Worm (Caenorhabditis elegans) whole organism, L4 larva: ENCODE results near the gene ssu-2.

Experiments used
- T20F7.1 ChIP-seq: fragments of 200-800 bp; sonication (Bioruptor generic); optimal IDR thresholded peaks from 2 replicates; lab custom pipeline; 2018; ENCODE audit warnings: mild to moderate bottlenecking, missing genetic modification characterization, missing compliant biosample characterization
- Y105C5A.15 ChIP-seq: fragments of 200-800 bp; sonication (Bioruptor generic); IDR thresholded peaks from 2 replicates; pipeline ENCODE4 v1.3.6; 2022; ENCODE audit warnings: missing genetic modification characterization, missing compliant biosample characterization
- aha-1 ChIP-seq: fragments of 150-350 bp; peaks from one replicate; lab custom pipeline; 2014; ENCODE audit warnings: missing biosample characterization, missing genetic modification characterization
- attf-4 ChIP-seq: sonication (generic microtip); optimal IDR thresholded peaks from 3 replicates; lab custom pipeline; 2017; ENCODE audit warnings: missing biosample characterization, missing genetic modification characterization
- ceh-32 ChIP-seq: sonication (generic microtip); optimal IDR thresholded peaks from 2 replicates; lab custom pipeline; 2016; ENCODE audit warnings: mild to moderate bottlenecking, missing genetic modification characterization, missing compliant biosample characterization; ENCODE audit not compliant: poor library complexity
- cey-2 ChIP-seq: sonication (generic microtip); optimal IDR thresholded peaks from 3 replicates; lab custom pipeline; 2017; ENCODE audit warnings: missing genetic modification characterization, mild to moderate bottlenecking, missing compliant biosample characterization, antibody characterized with exemption, borderline replicate concordance; ENCODE audit not compliant: insufficient read depth
- dve-1 ChIP-seq: sonication (generic microtip); optimal IDR thresholded peaks from 2 replicates; lab custom pipeline; 2017; ENCODE audit warnings: antibody characterized with exemption, mild to moderate bottlenecking, missing genetic modification characterization, missing compliant biosample characterization; ENCODE audit not compliant: insufficient read depth
- fkh-10 ChIP-seq: fragments of 150-350 bp; optimal IDR thresholded peaks from 2 replicates; lab custom pipeline; 2014; ENCODE audit warnings: missing biosample characterization, missing genetic modification reagents, missing genetic modification characterization
- fos-1 ChIP-seq: fragments of 150-350 bp; optimal IDR thresholded peaks from 2 replicates; lab custom pipeline; 2014; ENCODE audit warnings: missing biosample characterization, missing genetic modification characterization
- hif-1 ChIP-seq, 2 experiments: sonication (generic microtip); optimal IDR thresholded peaks; 2 replicates each; lab custom pipeline; 2016 to 2017; ENCODE audit warnings: missing compliant biosample characterization in 2 of 2, missing genetic modification characterization in 2 of 2, missing genetic modification reagents in 2 of 2, missing genotype in 2 of 2, mild to moderate bottlenecking in 1 of 2
- hlh-30 ChIP-seq: sonication (generic microtip); optimal IDR thresholded peaks from 2 replicates; lab custom pipeline; 2017; ENCODE audit warnings: antibody characterized with exemption, mild to moderate bottlenecking, missing genetic modification characterization, missing compliant biosample characterization; ENCODE audit not compliant: insufficient read depth
- lin-29 ChIP-seq: fragments of 200-800 bp; sonication (Bioruptor generic); IDR thresholded peaks from 2 replicates; pipeline ENCODE4 v1.3.6; 2022; ENCODE audit warnings: missing genetic modification reagents, missing genetic modification characterization, missing compliant biosample characterization
- mep-1 ChIP-seq: fragments of 150-350 bp; sonication (generic microtip); optimal IDR thresholded peaks from 3 replicates; lab custom pipeline; 2014; ENCODE audit warnings: missing biosample characterization, missing genetic modification characterization
- mxl-2 ChIP-seq: fragments of 200-800 bp; sonication (Bioruptor generic); conservative IDR thresholded peaks from 2 replicates; pipeline ENCODE4 v1.3.6; 2022; ENCODE audit warnings: missing genetic modification reagents, missing genetic modification characterization, missing compliant biosample characterization
- nhr-10 ChIP-seq: fragments of 150-350 bp; optimal IDR thresholded peaks from 2 replicates; lab custom pipeline; 2014; ENCODE audit warnings: missing biosample characterization, missing genetic modification characterization
- nhr-25 ChIP-seq: sonication (generic microtip); optimal IDR thresholded peaks from 2 replicates; lab custom pipeline; 2017; ENCODE audit warnings: missing genetic modification characterization, mild to moderate bottlenecking, missing compliant biosample characterization, antibody characterized with exemption, moderate library complexity, borderline replicate concordance; ENCODE audit not compliant: insufficient read depth
- nhr-28 ChIP-seq: fragments of 150-350 bp; optimal IDR thresholded peaks from 2 replicates; lab custom pipeline; 2014; ENCODE audit warnings: missing biosample characterization, missing genetic modification characterization
- nhr-48 ChIP-seq: sonication (generic microtip); optimal IDR thresholded peaks from 2 replicates; lab custom pipeline; 2016; ENCODE audit warnings: mild to moderate bottlenecking, missing genetic modification characterization, missing compliant biosample characterization
- nhr-6 ChIP-seq: fragments of 150-350 bp; optimal IDR thresholded peaks from 2 replicates; lab custom pipeline; 2014; ENCODE audit warnings: missing biosample characterization, missing genetic modification characterization
- pha-4 ChIP-seq, 2 experiments: fragments of 150-350 bp in 1 of 2; fragments of 200-800 bp in 1 of 2; sonication (Bioruptor generic) in 1 of 2; IDR thresholded peaks in 1 of 2; optimal IDR thresholded peaks in 1 of 2; 2 replicates each; pipeline versions ENCODE4 v1.3.6 to Lab custom; 2014 to 2022; ENCODE audit warnings: missing genetic modification characterization in 2 of 2, missing genetic modification reagents in 2 of 2, missing biosample characterization in 1 of 2, missing compliant biosample characterization in 1 of 2
- php-3 ChIP-seq: fragments of 200-800 bp; sonication (Bioruptor generic); IDR thresholded peaks from 2 replicates; pipeline ENCODE4 v1.3.6; 2022; ENCODE audit warnings: missing genetic modification reagents, missing genetic modification characterization, missing compliant biosample characterization
- snpc-1.2 ChIP-seq: fragments of 200-800 bp; sonication (Bioruptor generic); IDR thresholded peaks from 2 replicates; pipeline ENCODE4 v1.3.6; 2022; ENCODE audit warnings: missing genetic modification reagents, missing genetic modification characterization, missing compliant biosample characterization
- unc-62 ChIP-seq, 3 experiments: fragments of 150-350 bp in 1 of 3; sonication (generic microtip); optimal IDR thresholded peaks in 2 of 3; peaks in 1 of 3; 1 replicate in 1 of 3; 2 replicates in 2 of 3; lab custom pipeline; 2014 to 2017; ENCODE audit warnings: missing biosample characterization in 3 of 3, missing genetic modification characterization in 3 of 3, missing genetic modification reagents in 3 of 3, missing genotype in 1 of 3
- zag-1 ChIP-seq: fragments of 150-350 bp; optimal IDR thresholded peaks from 2 replicates; lab custom pipeline; 2014; ENCODE audit warnings: missing biosample characterization, missing genetic modification characterization
- ztf-11 ChIP-seq: fragments of 150-350 bp; optimal IDR thresholded peaks from 2 replicates; lab custom pipeline; 2014; ENCODE audit warnings: missing biosample characterization, missing genetic modification characterization

Gene ssu-2

DNA sequence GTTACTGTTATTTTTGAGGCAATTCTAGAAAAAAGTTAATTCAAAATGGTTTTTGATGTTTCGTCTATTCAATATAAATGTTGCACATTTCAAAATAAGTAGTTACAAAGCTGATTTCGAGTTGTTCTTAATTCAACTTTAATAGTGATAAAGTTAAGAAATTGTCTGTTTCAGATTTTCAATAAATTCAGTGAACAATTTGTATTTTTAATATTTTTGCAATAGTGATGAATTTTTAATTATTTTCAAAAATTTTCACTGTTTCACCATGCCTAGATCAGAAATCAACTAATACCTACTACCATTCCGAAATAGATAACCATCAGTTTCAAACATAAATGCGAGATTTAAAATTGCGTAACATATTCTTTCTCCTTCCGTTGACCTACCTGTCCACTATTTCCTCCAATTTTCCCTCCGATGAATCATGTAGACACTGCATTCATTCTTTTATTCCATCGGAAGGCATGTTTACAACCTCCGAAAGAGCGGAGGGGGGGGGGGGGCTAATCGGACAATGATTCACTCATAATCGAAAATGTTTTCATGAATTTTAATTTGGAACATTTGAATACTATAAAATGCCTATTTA lies 29.1 kb downstream of the ssu-2 start:
- no peak for TF ChIP-seq attf-4 (tag; lab: Kevin White, UChicago)
- TF ChIP-seq nhr-25 (tag; lab: Kevin White, UChicago) = no peak
- no peak for TF ChIP-seq nhr-48
- no peak for TF ChIP-seq mep-1 (tag; lab: Kevin White, UChicago)
- peak; percentile 64; the same call in 1 of the 2 replicates for TF ChIP-seq snpc-1.2
- TF ChIP-seq unc-62 (GFP tag; optimal IDR thresholded peaks at IDR 0.05 in 1 of 2; lab: Kevin White, UChicago) = peak in 1 of 2 experiments; percentile 22
- TF ChIP-seq unc-62 (tag; optimal IDR thresholded peaks at IDR 0.05; lab: Kevin White, UChicago) = no peak

DNA sequence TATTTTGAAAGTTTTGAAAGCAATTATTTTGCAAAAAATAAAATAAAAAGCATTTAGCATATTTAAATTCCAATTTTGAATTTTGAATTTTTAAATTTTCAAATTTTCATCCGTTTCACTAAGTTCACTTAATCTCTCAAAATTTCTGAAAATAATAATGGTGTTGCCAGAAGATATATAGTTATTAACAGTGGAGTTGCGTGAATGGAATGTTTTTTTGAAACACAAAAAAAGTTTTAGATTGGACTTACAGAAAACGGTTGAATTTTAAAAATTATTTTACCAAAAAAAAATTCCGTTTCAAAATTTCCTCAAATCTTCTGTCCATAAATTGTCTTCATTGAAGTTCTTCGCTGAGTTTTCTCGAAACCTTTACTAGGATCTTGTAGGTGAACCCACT lies 30.2 kb downstream of the ssu-2 start:
- TF ChIP-seq snpc-1.2 = peak; percentile 74; the same call in 1 of the 2 replicates
- TF ChIP-seq pha-4 (GFP tag; IDR thresholded peaks at IDR 0.05; lab: Robert Waterston, UW) = no peak
- TF ChIP-seq pha-4 (tag; optimal IDR thresholded peaks at IDR 0.05; lab: Kevin White, UChicago) = no peak

DNA sequence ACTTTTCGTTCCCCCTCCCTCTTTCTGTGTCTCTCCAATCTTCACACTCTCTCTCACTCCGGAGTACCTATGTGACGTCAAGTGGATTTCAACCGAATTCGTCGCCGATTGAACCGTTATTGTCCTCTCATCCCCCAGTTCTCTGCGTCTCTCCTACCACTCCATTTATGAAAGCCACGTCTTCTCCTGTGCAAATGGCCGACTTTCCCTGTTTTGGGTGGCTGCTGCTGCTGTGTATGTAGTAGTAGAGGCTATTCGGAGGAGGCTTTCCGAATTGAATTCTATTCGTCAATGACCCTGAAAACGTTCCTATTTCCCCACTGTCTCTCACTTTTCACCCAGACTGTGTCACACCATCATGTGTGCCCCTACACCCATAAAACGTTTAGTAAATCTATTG lies 30.7 kb downstream of the ssu-2 start:
- TF ChIP-seq lin-29 (GFP tag; lab: Robert Waterston, UW) (no peak), unc-62 (GFP tag; optimal IDR thresholded peaks at IDR 0.05 in 1 of 2; lab: Kevin White, UChicago) (peak in 1 of 2 experiments; percentile 87), unc-62 (tag; optimal IDR thresholded peaks at IDR 0.05; lab: Kevin White, UChicago) (no peak), nhr-28 (tag; lab: Kevin White, UChicago) (peak; percentile 3), nhr-25 (tag; lab: Kevin White, UChicago) (peak; percentile 37), ceh-32 (tag; lab: Kevin White, UChicago) (no peak), fos-1 (tag; lab: Kevin White, UChicago) (no peak)

DNA sequence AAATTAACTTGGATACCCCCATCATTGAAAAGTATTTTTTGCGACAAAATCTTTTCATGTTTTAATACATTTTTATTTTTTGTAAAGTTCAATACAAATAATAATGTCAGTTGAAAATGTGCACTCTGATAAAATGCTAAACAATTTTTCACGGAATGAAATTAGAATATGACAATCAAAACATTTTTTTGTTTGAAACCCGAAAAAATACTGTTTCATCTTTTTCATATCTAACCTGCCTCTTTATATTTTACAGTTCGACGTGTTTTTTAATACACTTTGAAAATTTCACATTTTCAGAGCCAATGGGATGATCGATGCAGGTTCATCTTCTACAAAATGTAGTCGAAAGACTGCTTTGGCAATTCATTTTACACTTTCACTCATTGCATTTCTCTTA lies 32.8 kb downstream of the ssu-2 start, which contains the start of gene clc-8:
Gene clc-8 (plus strand): TSS at position 301 of the 400 bp plus-strand sequence.
- TF ChIP-seq zag-1 (tag; lab: Kevin White, UChicago) = no peak
- TF ChIP-seq hif-1 (tag; optimal IDR thresholded peaks at IDR 0.05; lab: Kevin White, UChicago) = no peak
- TF ChIP-seq Y105C5A.15 = no peak
- TF ChIP-seq fkh-10 (GFP tag; lab: Kevin White, UChicago) = no peak
- TF ChIP-seq hlh-30 (tag; lab: Kevin White, UChicago) = no peak
- TF ChIP-seq nhr-10 = no peak
- no peak for TF ChIP-seq pha-4 (GFP tag; IDR thresholded peaks at IDR 0.05; lab: Robert Waterston, UW)
- TF ChIP-seq pha-4 (tag; optimal IDR thresholded peaks at IDR 0.05; lab: Kevin White, UChicago) = no peak
- TF ChIP-seq ztf-11 (tag; lab: Kevin White, UChicago) = no peak
- TF ChIP-seq nhr-6 (tag; lab: Kevin White, UChicago) = no peak
- no peak for TF ChIP-seq mxl-2 (GFP tag; lab: Robert Waterston, UW)
- no peak for TF ChIP-seq T20F7.1 (GFP tag; lab: Kevin White, UChicago)
- TF ChIP-seq nhr-48 = no peak
- no peak for TF ChIP-seq snpc-1.2

DNA sequence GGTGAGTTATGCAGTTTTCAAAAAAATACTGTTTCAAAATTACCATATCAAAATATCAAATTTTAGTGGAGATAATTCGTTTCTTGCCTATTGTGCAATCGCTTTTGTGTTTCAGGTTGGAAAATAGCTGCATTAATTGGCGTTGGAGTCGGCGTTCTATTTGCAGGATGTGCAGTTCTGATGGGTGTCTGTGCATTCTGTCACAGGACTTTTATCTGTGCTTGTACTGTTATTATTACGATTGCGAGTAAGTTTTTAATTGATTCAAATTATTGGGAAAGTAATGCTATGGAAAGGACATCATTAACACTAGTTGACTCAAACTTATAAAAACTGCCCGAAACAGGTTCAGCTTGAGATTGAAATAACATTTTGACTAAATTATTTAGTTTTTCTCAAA lies 33.8 kb downstream of the ssu-2 start:
- no peak for TF ChIP-seq php-3
- TF ChIP-seq snpc-1.2 = peak; percentile 70; the same call in 1 of the 2 replicates
- peak in 1 of 2 experiments; percentile 60 for TF ChIP-seq unc-62 (GFP tag; optimal IDR thresholded peaks at IDR 0.05 in 1 of 2; lab: Kevin White, UChicago)
- TF ChIP-seq unc-62 (tag; optimal IDR thresholded peaks at IDR 0.05; lab: Kevin White, UChicago) = no peak

DNA sequence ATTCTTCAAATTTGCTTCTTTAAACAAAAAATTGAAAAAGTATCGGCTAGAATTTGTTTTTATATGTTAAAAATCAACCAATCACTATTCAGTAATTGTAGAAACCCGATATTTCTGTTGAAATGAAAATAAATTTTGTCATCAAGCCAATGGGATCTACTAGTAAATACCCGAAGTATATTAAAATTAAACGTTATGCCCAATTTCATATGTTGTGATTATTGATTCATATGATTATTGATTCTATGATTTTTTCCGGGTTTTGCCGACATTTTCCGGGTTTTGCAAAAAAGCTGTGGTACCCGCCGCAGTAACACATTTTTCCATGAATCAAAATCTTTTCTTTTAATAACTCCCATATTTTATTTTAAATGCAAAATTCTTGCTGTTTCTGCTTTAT lies 34.5 kb downstream of the ssu-2 start:
- TF ChIP-seq cey-2 (tag; lab: Kevin White, UChicago) = no peak
- peak; percentile 90 for TF ChIP-seq aha-1 (tag; lab: Kevin White, UChicago)
- TF ChIP-seq dve-1 (tag; lab: Kevin White, UChicago) = no peak
